Fruit fly (Drosophila melanogaster) whole organism, wandering third instar larva: ENCODE results near the gene Vps26.

ENCODE experiments used
- Abd-B ChIP-seq: fragments of >200 bp; optimal IDR thresholded peaks from 2 replicates; lab custom pipeline; 2017; ENCODE audit warnings: missing biosample characterization, missing genetic modification characterization
- CG32264 ChIP-seq: fragments of 200-800 bp; sonication (Bioruptor generic); optimal IDR thresholded peaks from 2 replicates; lab custom pipeline; 2016; ENCODE audit warnings: missing biosample characterization, missing genetic modification characterization
- CG9705 ChIP-seq: fragments of 200-800 bp; sonication (Bioruptor generic); optimal IDR thresholded peaks from 2 replicates; lab custom pipeline; 2018; ENCODE audit warnings: missing biosample characterization, mild to moderate bottlenecking, missing genetic modification characterization
- CrebA ChIP-seq: fragments of 200-800 bp; sonication (Bioruptor generic); optimal IDR thresholded peaks from 2 replicates; lab custom pipeline; 2016; ENCODE audit warnings: missing biosample characterization, mild to moderate bottlenecking, missing genetic modification characterization, borderline replicate concordance
- Dfd ChIP-seq: fragments of >200 bp; optimal IDR thresholded peaks from 2 replicates; lab custom pipeline; 2017; ENCODE audit warnings: missing biosample characterization, missing genetic modification characterization
- Dif ChIP-seq: fragments of 200-275, 200-300 bp; sonication (Bioruptor generic); optimal IDR thresholded peaks from 2 replicates; lab custom pipeline; 2018; ENCODE audit warnings: missing biosample characterization, missing genetic modification characterization; ENCODE audit not compliant: partially characterized antibody
- GATAd ChIP-seq: sonication (Bioruptor generic); optimal IDR thresholded peaks from 2 replicates; lab custom pipeline; 2016; ENCODE audit warnings: missing biosample characterization, missing genetic modification characterization
- HLH106 ChIP-seq: fragments of 200-800 bp; optimal IDR thresholded peaks from 3 replicates; lab custom pipeline; 2019; ENCODE audit warnings: missing biosample characterization, mild to moderate bottlenecking, missing genetic modification characterization, moderate library complexity
- Hnf4 ChIP-seq: fragments of 200-800 bp; sonication (Bioruptor generic); optimal IDR thresholded peaks from 2 replicates; lab custom pipeline; 2016; ENCODE audit warnings: missing biosample characterization, mild to moderate bottlenecking, missing genetic modification characterization
- Hr78 ChIP-seq: fragments of >200 bp; optimal IDR thresholded peaks from 2 replicates; lab custom pipeline; 2017; ENCODE audit warnings: missing biosample characterization, missing genetic modification characterization
- Hr83 ChIP-seq: fragments of 200-300 bp; sonication (Bioruptor generic); optimal IDR thresholded peaks from 2 replicates; lab custom pipeline; 2016; ENCODE audit warnings: missing biosample characterization, mild to moderate bottlenecking, missing genetic modification characterization, moderate library complexity; ENCODE audit not compliant: poor library complexity, severe bottlenecking
- Jra ChIP-seq: sonication (Bioruptor generic); optimal IDR thresholded peaks from 2 replicates; lab custom pipeline; 2016; ENCODE audit warnings: missing biosample characterization, missing genetic modification characterization
- Mio ChIP-seq: sonication (Bioruptor generic); optimal IDR thresholded peaks from 2 replicates; lab custom pipeline; 2016; ENCODE audit warnings: missing biosample characterization, missing genetic modification characterization
- Myc ChIP-seq: fragments of >200 bp; optimal IDR thresholded peaks from 2 replicates; lab custom pipeline; 2017
- N ChIP-seq: fragments of >200 bp; optimal IDR thresholded peaks from 2 replicates; lab custom pipeline; 2018; ENCODE audit warnings: missing biosample characterization, missing external identifiers, missing genetic modification characterization
- OdsH ChIP-seq: fragments of 200-800 bp; sonication (Bioruptor generic); optimal IDR thresholded peaks from 2 replicates; lab custom pipeline; 2016; ENCODE audit warnings: missing biosample characterization, mild to moderate bottlenecking, missing genetic modification characterization
- Rel ChIP-seq, 2 experiments: fragments of 200-800 bp; sonication (Bioruptor generic) in 1 of 2; optimal IDR thresholded peaks; 2 replicates in 1 of 2; 3 replicates in 1 of 2; lab custom pipeline; 2016 to 2019; ENCODE audit warnings: mild to moderate bottlenecking in 2 of 2, missing biosample characterization in 2 of 2, missing genetic modification characterization in 2 of 2, moderate library complexity in 1 of 2
- Sp1 ChIP-seq: fragments of 200-800 bp; sonication (Bioruptor generic); optimal IDR thresholded peaks from 3 replicates; lab custom pipeline; 2019; ENCODE audit warnings: missing biosample characterization, mild to moderate bottlenecking, missing genetic modification characterization, moderate library complexity
- Vsx2 ChIP-seq: fragments of 200-300, 225-300 bp; sonication (Bioruptor generic); optimal IDR thresholded peaks from 2 replicates; lab custom pipeline; 2018; ENCODE audit warnings: missing biosample characterization, missing genetic modification characterization; ENCODE audit not compliant: partially characterized antibody
- br ChIP-seq: fragments of 200-800 bp; sonication (Bioruptor generic); optimal IDR thresholded peaks from 2 replicates; lab custom pipeline; 2016; ENCODE audit warnings: missing biosample characterization, missing genetic modification characterization
- brk ChIP-seq: fragments of 200-800 bp; sonication (Bioruptor generic); optimal IDR thresholded peaks from 2 replicates; lab custom pipeline; 2016; ENCODE audit warnings: missing biosample characterization, mild to moderate bottlenecking, missing genetic modification characterization
- dl ChIP-seq, 2 experiments: fragments of 175-275, 200-275 bp in 1 of 2; fragments of 200-275 bp in 1 of 2; sonication (Bioruptor generic); optimal IDR thresholded peaks; lab custom pipeline; 2018; ENCODE audit warnings: mild to moderate bottlenecking in 2 of 2, missing biosample characterization in 2 of 2, missing genetic modification characterization in 2 of 2, moderate library complexity in 2 of 2; ENCODE audit not compliant: partially characterized antibody in 2 of 2, insufficient read depth in 1 of 2
- dmrt93B ChIP-seq: fragments of 200-800 bp; sonication (Bioruptor generic); optimal IDR thresholded peaks from 2 replicates; lab custom pipeline; 2018; ENCODE audit warnings: missing biosample characterization, mild to moderate bottlenecking, missing genetic modification characterization
- dsf ChIP-seq: sonication (Bioruptor generic); optimal IDR thresholded peaks from 2 replicates; lab custom pipeline; 2016; ENCODE audit warnings: missing biosample characterization, missing genetic modification characterization, borderline replicate concordance
- ey ChIP-seq: fragments of 200-800 bp; sonication (Bioruptor generic); optimal IDR thresholded peaks from 2 replicates; lab custom pipeline; 2016; ENCODE audit warnings: missing biosample characterization, missing genetic modification characterization
- foxo ChIP-seq, 2 experiments: fragments of 200-800 bp; sonication (Bioruptor generic); optimal IDR thresholded peaks; 2 replicates in 1 of 2; 3 replicates in 1 of 2; lab custom pipeline; 2016 to 2017; ENCODE audit warnings: missing biosample characterization in 2 of 2, missing genetic modification characterization in 2 of 2
- fru ChIP-seq: fragments of 200-800 bp; sonication (Bioruptor generic); optimal IDR thresholded peaks from 3 replicates; lab custom pipeline; 2016; ENCODE audit warnings: missing biosample characterization, mild to moderate bottlenecking, missing genetic modification characterization
- h ChIP-seq: fragments of 200-800 bp; sonication (Bioruptor generic); optimal IDR thresholded peaks from 3 replicates; lab custom pipeline; 2016; ENCODE audit warnings: missing biosample characterization, mild to moderate bottlenecking, missing genetic modification characterization
- jim ChIP-seq: fragments of 175-275, 200-325 bp; sonication (Bioruptor generic); optimal IDR thresholded peaks from 2 replicates; lab custom pipeline; 2016; ENCODE audit warnings: missing biosample characterization, mild to moderate bottlenecking, missing genetic modification characterization
- lola ChIP-seq: fragments of >200 bp; optimal IDR thresholded peaks from 2 replicates; lab custom pipeline; 2017; ENCODE audit warnings: missing biosample characterization, missing genetic modification characterization
- pan ChIP-seq: fragments of >200 bp; optimal IDR thresholded peaks from 2 replicates; lab custom pipeline; 2017
- psq ChIP-seq: fragments of 200-800 bp; sonication (Bioruptor generic); optimal IDR thresholded peaks from 3 replicates; lab custom pipeline; 2017; ENCODE audit warnings: missing biosample characterization, mild to moderate bottlenecking, missing genetic modification characterization, moderate library complexity
- rgr ChIP-seq: fragments of 200-800 bp; sonication (Bioruptor generic); optimal IDR thresholded peaks from 3 replicates; lab custom pipeline; 2016; ENCODE audit warnings: missing biosample characterization, mild to moderate bottlenecking, missing genetic modification characterization
- sage ChIP-seq: fragments of 200-800 bp; sonication (Bioruptor generic); optimal IDR thresholded peaks from 2 replicates; lab custom pipeline; 2016; ENCODE audit warnings: missing biosample characterization, mild to moderate bottlenecking, missing genetic modification characterization
- sv ChIP-seq: fragments of 200-800 bp; sonication (Bioruptor generic); optimal IDR thresholded peaks from 3 replicates; lab custom pipeline; 2016; ENCODE audit warnings: missing biosample characterization, missing genetic modification characterization
- tai ChIP-seq: sonication (Bioruptor generic); optimal IDR thresholded peaks from 2 replicates; lab custom pipeline; 2016; ENCODE audit warnings: missing biosample characterization, missing genetic modification characterization
- usp ChIP-seq: fragments of >200 bp; optimal IDR thresholded peaks from 2 replicates; lab custom pipeline; 2017; ENCODE audit warnings: missing biosample characterization, missing genetic modification characterization
- woc ChIP-seq: sonication (Bioruptor generic); optimal IDR thresholded peaks from 2 replicates; lab custom pipeline; 2016; ENCODE audit warnings: missing biosample characterization, mild to moderate bottlenecking, missing genetic modification characterization

The Vps26 gene

dm6 chrX:1831219-1831555 lies 42.5 kb upstream of the Vps26 start:
- TF ChIP-seq Myc (lab: Kevin White, UChicago) (no peak), dl (GFP tag; optimal IDR thresholded peaks at IDR 0.05; lab: Kevin White, UChicago; ENCODE audit: insufficient read depth in 1 of 2, partially characterized antibody in 2 of 2) (peak in 1 of 2 experiments; percentile 23), Dif (peak; percentile 33), sage (GFP tag; lab: Kevin White, UChicago) (no peak), brk (no peak), lola (GFP tag; lab: Kevin White, UChicago) (no peak), Dfd (GFP tag; lab: Kevin White, UChicago) (no peak), rgr (GFP tag; lab: Kevin White, UChicago) (no peak)

- no peak for TF ChIP-seq Vsx2
- TF ChIP-seq OdsH (GFP tag; lab: Kevin White, UChicago), result no peak
- no peak for TF ChIP-seq Rel (GFP tag; optimal IDR thresholded peaks at IDR 0.05; lab: Kevin White, UChicago)
- TF ChIP-seq Rel (tag; optimal IDR thresholded peaks at IDR 0.05; lab: Kevin White, UChicago), result no peak
- TF ChIP-seq Abd-B (GFP tag; lab: Kevin White, UChicago), result no peak
- no peak for TF ChIP-seq psq
- TF ChIP-seq Mio, result no peak
- no peak for TF ChIP-seq br
Measured at dm6 chrX:1832699-1833098, 41.0 kb upstream of the Vps26 start.

dm6 chrX:1834702-1835376 lies 38.8 kb upstream of the Vps26 start:
- TF ChIP-seq fru (GFP tag; lab: Kevin White, UChicago), result no peak
- no peak for TF ChIP-seq Vsx2
- no peak for TF ChIP-seq sv (GFP tag; lab: Kevin White, UChicago)
- TF ChIP-seq br, result no peak
- TF ChIP-seq CrebA, result no peak
- TF ChIP-seq GATAd (GFP tag; lab: Kevin White, UChicago), result no peak
- TF ChIP-seq Jra (GFP tag; lab: Kevin White, UChicago), result no peak
- TF ChIP-seq Dif, result no peak
- no peak for TF ChIP-seq dsf (GFP tag; lab: Kevin White, UChicago)
- TF ChIP-seq Hr83 (GFP tag; lab: Kevin White, UChicago), result no peak
- TF ChIP-seq Rel (GFP tag; optimal IDR thresholded peaks at IDR 0.05; lab: Kevin White, UChicago), result no peak
- no peak for TF ChIP-seq Rel (tag; optimal IDR thresholded peaks at IDR 0.05; lab: Kevin White, UChicago)
- TF ChIP-seq Hnf4 (GFP tag; lab: Kevin White, UChicago), result no peak
- no peak for TF ChIP-seq CG9705 (GFP tag; lab: Kevin White, UChicago)
- TF ChIP-seq HLH106 (tag; lab: Kevin White, UChicago), result no peak
- TF ChIP-seq h, result no peak

- peak; percentile 94 for TF ChIP-seq woc
- peak; percentile 76 for TF ChIP-seq rgr (GFP tag; lab: Kevin White, UChicago)
- peak; percentile 35 for TF ChIP-seq CG32264 (GFP tag; lab: Kevin White, UChicago)
- TF ChIP-seq Jra (GFP tag; lab: Kevin White, UChicago), result no peak
- TF ChIP-seq ey (GFP tag; lab: Kevin White, UChicago), result peak; percentile 85
- peak in 1 of 2 experiments; percentile 78 for TF ChIP-seq foxo (GFP tag; optimal IDR thresholded peaks at IDR 0.05; lab: Kevin White, UChicago)
- peak; percentile 20 for TF ChIP-seq sage (GFP tag; lab: Kevin White, UChicago)
- peak; percentile 67 for TF ChIP-seq dmrt93B (GFP tag; lab: Kevin White, UChicago)
- no peak for TF ChIP-seq sv (GFP tag; lab: Kevin White, UChicago)
- peak; percentile 79 for TF ChIP-seq br
- TF ChIP-seq Rel (GFP tag; optimal IDR thresholded peaks at IDR 0.05; lab: Kevin White, UChicago), result no peak
- no peak for TF ChIP-seq Rel (tag; optimal IDR thresholded peaks at IDR 0.05; lab: Kevin White, UChicago)
- TF ChIP-seq lola (GFP tag; lab: Kevin White, UChicago), result no peak
- peak; percentile 72 for TF ChIP-seq OdsH (GFP tag; lab: Kevin White, UChicago)
- TF ChIP-seq brk, result no peak
- TF ChIP-seq Hr83 (GFP tag; lab: Kevin White, UChicago), result no peak
- TF ChIP-seq GATAd (GFP tag; lab: Kevin White, UChicago), result no peak
- no peak for TF ChIP-seq Mio
- peak; percentile 88 for TF ChIP-seq h
- no peak for TF ChIP-seq CG9705 (GFP tag; lab: Kevin White, UChicago)
- no peak for TF ChIP-seq Dfd (GFP tag; lab: Kevin White, UChicago)
- peak; percentile 62 for TF ChIP-seq Sp1
- no peak for TF ChIP-seq pan (lab: Kevin White, UChicago)
- no peak for TF ChIP-seq dl (GFP tag; optimal IDR thresholded peaks at IDR 0.05; lab: Kevin White, UChicago; ENCODE audit: insufficient read depth in 1 of 2, partially characterized antibody in 2 of 2)
- TF ChIP-seq Hnf4 (GFP tag; lab: Kevin White, UChicago), result peak; percentile 67
- no peak for TF ChIP-seq CrebA
- TF ChIP-seq usp (GFP tag; lab: Kevin White, UChicago), result no peak
- no peak for TF ChIP-seq N (GFP tag; lab: Kevin White, UChicago)
- TF ChIP-seq Dif, result no peak
- no peak for TF ChIP-seq Myc (lab: Kevin White, UChicago)
- no peak for TF ChIP-seq tai (GFP tag; lab: Kevin White, UChicago)
- TF ChIP-seq Abd-B (GFP tag; lab: Kevin White, UChicago), result no peak
- TF ChIP-seq Hr78 (GFP tag; lab: Kevin White, UChicago), result no peak
- peak; percentile 67 for TF ChIP-seq HLH106 (tag; lab: Kevin White, UChicago)
- no peak for TF ChIP-seq dsf (GFP tag; lab: Kevin White, UChicago)
- TF ChIP-seq psq, result peak; percentile 88
- no peak for TF ChIP-seq jim (GFP tag; lab: Kevin White, UChicago)
- peak; percentile 86 for TF ChIP-seq fru (GFP tag; lab: Kevin White, UChicago)
- no peak for TF ChIP-seq Vsx2
Measured at dm6 chrX:1840520-1840919, 33.1 kb upstream of the Vps26 start.
